Worm (Caenorhabditis elegans) whole organism, L4 larva: ENCODE measurements around the gene R160.4.
A peak's percentile ranks its signal among the peaks of the same experiment; 100 is the strongest.

Experiments used
- D1046.2 ChIP-seq: fragments of 200-800 bp; sonication (Bioruptor generic); IDR thresholded peaks from 2 replicates; pipeline ENCODE4 v1.3.6; 2022; ENCODE audit warnings: missing genetic modification characterization, missing compliant biosample characterization
- T20F7.1 ChIP-seq: fragments of 200-800 bp; sonication (Bioruptor generic); optimal IDR thresholded peaks from 2 replicates; lab custom pipeline; 2018; ENCODE audit warnings: mild to moderate bottlenecking, missing genetic modification characterization, missing compliant biosample characterization
- Y105C5A.15 ChIP-seq: fragments of 200-800 bp; sonication (Bioruptor generic); IDR thresholded peaks from 2 replicates; pipeline ENCODE4 v1.3.6; 2022; ENCODE audit warnings: missing genetic modification characterization, missing compliant biosample characterization
- Y48G9A.11 ChIP-seq: fragments of 200-800 bp; sonication (Bioruptor generic); IDR thresholded peaks from 2 replicates; pipeline ENCODE4 v1.3.6; 2022; ENCODE audit warnings: missing genetic modification reagents, missing genetic modification characterization, missing compliant biosample characterization
- Y5F2A.4 ChIP-seq: fragments of 200-800 bp; sonication (Bioruptor generic); optimal IDR thresholded peaks from 2 replicates; lab custom pipeline; 2018; ENCODE audit warnings: mild to moderate bottlenecking, missing genetic modification characterization, missing compliant biosample characterization
- ZK337.2 ChIP-seq: fragments of 200-800 bp; sonication (Bioruptor generic); IDR thresholded peaks from 2 replicates; pipeline ENCODE4 v1.3.6; 2022; ENCODE audit warnings: missing genetic modification reagents, missing genetic modification characterization, missing compliant biosample characterization
- ZK546.5 ChIP-seq, 2 experiments: sonication (generic microtip); optimal IDR thresholded peaks; 2 replicates each; lab custom pipeline; 2017; ENCODE audit warnings: missing biosample characterization in 2 of 2, missing genetic modification characterization in 2 of 2
- aly-2 ChIP-seq: sonication (generic microtip); optimal IDR thresholded peaks from 2 replicates; lab custom pipeline; 2018; ENCODE audit warnings: missing biosample characterization, missing genetic modification characterization
- ama-1 ChIP-seq: fragments of 150-350 bp; optimal IDR thresholded peaks from 2 replicates; lab custom pipeline; 2014; ENCODE audit warnings: inconsistent platforms, mixed read lengths
- ceh-44 ChIP-seq: fragments of 200-800 bp; sonication (Bioruptor generic); IDR thresholded peaks from 2 replicates; pipeline ENCODE4 v1.3.6; 2022; ENCODE audit warnings: missing genetic modification reagents, missing genetic modification characterization, missing compliant biosample characterization
- ceh-82 ChIP-seq: sonication (generic microtip); optimal IDR thresholded peaks from 2 replicates; lab custom pipeline; 2017; ENCODE audit warnings: missing biosample characterization, missing genetic modification characterization
- daf-19 ChIP-seq: fragments of 200-800 bp; sonication (Bioruptor generic); conservative IDR thresholded peaks from 2 replicates; pipeline ENCODE4 v1.3.6; 2022; ENCODE audit warnings: missing genetic modification characterization, missing compliant biosample characterization
- dpl-1 ChIP-seq: fragments of 150-350 bp; optimal IDR thresholded peaks from 2 replicates; lab custom pipeline; 2014; ENCODE audit warnings: missing biosample characterization, missing genetic modification reagents, missing genetic modification characterization
- dve-1 ChIP-seq: sonication (generic microtip); optimal IDR thresholded peaks from 2 replicates; lab custom pipeline; 2017; ENCODE audit warnings: antibody characterized with exemption, mild to moderate bottlenecking, missing genetic modification characterization, missing compliant biosample characterization; ENCODE audit not compliant: insufficient read depth
- egl-43 ChIP-seq: fragments of 200-800 bp; sonication (Bioruptor generic); IDR thresholded peaks from 2 replicates; pipeline ENCODE4 v1.3.6; 2022; ENCODE audit warnings: missing genetic modification reagents, missing genetic modification characterization, missing compliant biosample characterization
- gei-8 ChIP-seq: fragments of 200-800 bp; sonication (Bioruptor generic); optimal IDR thresholded peaks from 2 replicates; lab custom pipeline; 2018; ENCODE audit warnings: mild to moderate bottlenecking, missing genetic modification characterization, missing compliant biosample characterization
- hif-1 ChIP-seq, 2 experiments: sonication (generic microtip); optimal IDR thresholded peaks; 2 replicates each; lab custom pipeline; 2016 to 2017; ENCODE audit warnings: missing compliant biosample characterization in 2 of 2, missing genetic modification characterization in 2 of 2, missing genetic modification reagents in 2 of 2, missing genotype in 2 of 2, mild to moderate bottlenecking in 1 of 2
- hlh-30 ChIP-seq: sonication (generic microtip); optimal IDR thresholded peaks from 2 replicates; lab custom pipeline; 2017; ENCODE audit warnings: antibody characterized with exemption, mild to moderate bottlenecking, missing genetic modification characterization, missing compliant biosample characterization; ENCODE audit not compliant: insufficient read depth
- jun-1 ChIP-seq: fragments of 150-350 bp; optimal IDR thresholded peaks from 2 replicates; lab custom pipeline; 2014; ENCODE audit warnings: missing biosample characterization, missing genetic modification reagents, missing genetic modification characterization
- lim-7 ChIP-seq: fragments of 200-800 bp; sonication (Bioruptor generic); IDR thresholded peaks from 2 replicates; pipeline ENCODE4 v1.3.6; 2022; ENCODE audit warnings: missing genetic modification characterization, missing compliant biosample characterization
- lin-1 ChIP-seq: fragments of 200-800 bp; sonication (Bioruptor generic); IDR thresholded peaks from 2 replicates; pipeline ENCODE4 v1.3.6; 2022; ENCODE audit warnings: missing genetic modification reagents, missing genetic modification characterization, missing compliant biosample characterization
- lin-15B ChIP-seq: fragments of 150-350 bp; sonication (generic microtip); optimal IDR thresholded peaks from 3 replicates; lab custom pipeline; 2014; ENCODE audit warnings: missing biosample characterization, missing genetic modification characterization
- lin-29 ChIP-seq: fragments of 200-800 bp; sonication (Bioruptor generic); IDR thresholded peaks from 2 replicates; pipeline ENCODE4 v1.3.6; 2022; ENCODE audit warnings: missing genetic modification reagents, missing genetic modification characterization, missing compliant biosample characterization
- lsy-2 ChIP-seq, 2 experiments: fragments of 150-350 bp in 1 of 2; sonication (generic microtip) in 1 of 2; optimal IDR thresholded peaks; 2 replicates each; lab custom pipeline; 2014 to 2017; ENCODE audit warnings: missing biosample characterization in 2 of 2, missing genetic modification characterization in 2 of 2
- mdl-1 ChIP-seq, 2 experiments: fragments of 150-350 bp in 1 of 2; sonication (generic microtip) in 1 of 2; optimal IDR thresholded peaks; 2 replicates each; lab custom pipeline; 2014 to 2017; ENCODE audit warnings: missing biosample characterization in 2 of 2, missing genetic modification characterization in 2 of 2
- mxl-2 ChIP-seq: fragments of 200-800 bp; sonication (Bioruptor generic); conservative IDR thresholded peaks from 2 replicates; pipeline ENCODE4 v1.3.6; 2022; ENCODE audit warnings: missing genetic modification reagents, missing genetic modification characterization, missing compliant biosample characterization
- nhr-10 ChIP-seq: fragments of 150-350 bp; optimal IDR thresholded peaks from 2 replicates; lab custom pipeline; 2014; ENCODE audit warnings: missing biosample characterization, missing genetic modification characterization
- nhr-102 ChIP-seq: sonication (generic microtip); optimal IDR thresholded peaks from 2 replicates; lab custom pipeline; 2016; ENCODE audit warnings: mild to moderate bottlenecking, missing genetic modification characterization, moderate library complexity, missing compliant biosample characterization
- nhr-111 ChIP-seq: fragments of 200-800 bp; sonication (Bioruptor generic); optimal IDR thresholded peaks from 2 replicates; lab custom pipeline; 2018; ENCODE audit warnings: mild to moderate bottlenecking, missing genetic modification characterization, missing compliant biosample characterization
- nhr-25 ChIP-seq: sonication (generic microtip); optimal IDR thresholded peaks from 2 replicates; lab custom pipeline; 2017; ENCODE audit warnings: missing genetic modification characterization, mild to moderate bottlenecking, missing compliant biosample characterization, antibody characterized with exemption, moderate library complexity, borderline replicate concordance; ENCODE audit not compliant: insufficient read depth
- nhr-28 ChIP-seq: fragments of 150-350 bp; optimal IDR thresholded peaks from 2 replicates; lab custom pipeline; 2014; ENCODE audit warnings: missing biosample characterization, missing genetic modification characterization
- nhr-42 ChIP-seq: fragments of 200-800 bp; sonication (Bioruptor generic); IDR thresholded peaks from 2 replicates; pipeline ENCODE4 v1.3.6; 2022; ENCODE audit warnings: missing genetic modification characterization, missing compliant biosample characterization
- nhr-48 ChIP-seq: sonication (generic microtip); optimal IDR thresholded peaks from 2 replicates; lab custom pipeline; 2016; ENCODE audit warnings: mild to moderate bottlenecking, missing genetic modification characterization, missing compliant biosample characterization
- nhr-6 ChIP-seq: fragments of 150-350 bp; optimal IDR thresholded peaks from 2 replicates; lab custom pipeline; 2014; ENCODE audit warnings: missing biosample characterization, missing genetic modification characterization
- nhr-76 ChIP-seq: fragments of 150-350 bp; optimal IDR thresholded peaks from 2 replicates; lab custom pipeline; 2014; ENCODE audit warnings: missing biosample characterization, missing genetic modification characterization
- nhr-77 ChIP-seq: fragments of 150-350 bp; optimal IDR thresholded peaks from 2 replicates; lab custom pipeline; 2014; ENCODE audit warnings: missing biosample characterization, missing genetic modification characterization
- php-3 ChIP-seq: fragments of 200-800 bp; sonication (Bioruptor generic); IDR thresholded peaks from 2 replicates; pipeline ENCODE4 v1.3.6; 2022; ENCODE audit warnings: missing genetic modification reagents, missing genetic modification characterization, missing compliant biosample characterization
- pqm-1 ChIP-seq: sonication (generic microtip); optimal IDR thresholded peaks from 2 replicates; lab custom pipeline; 2017; ENCODE audit warnings: missing biosample characterization, missing genetic modification characterization
- rbr-2 ChIP-seq: sonication (generic microtip); optimal IDR thresholded peaks from 2 replicates; lab custom pipeline; 2016; ENCODE audit warnings: missing genotype, missing genetic modification characterization, missing compliant biosample characterization
- skn-1 ChIP-seq: fragments of 150-350 bp; optimal IDR thresholded peaks from 2 replicates; lab custom pipeline; 2014; ENCODE audit warnings: missing biosample characterization, missing genetic modification characterization
- tag-97 ChIP-seq: fragments of 200-800 bp; sonication (Bioruptor generic); IDR thresholded peaks from 2 replicates; pipeline ENCODE4 v1.3.6; 2022; ENCODE audit warnings: missing genetic modification characterization, missing compliant biosample characterization
- tra-1 ChIP-seq: fragments of 200-800 bp; sonication (Bioruptor generic); IDR thresholded peaks from 2 replicates; pipeline ENCODE4 v1.3.6; 2022; ENCODE audit warnings: missing genetic modification reagents, missing genetic modification characterization, missing compliant biosample characterization
- unc-39 ChIP-seq: sonication (generic microtip); optimal IDR thresholded peaks from 2 replicates; lab custom pipeline; 2017; ENCODE audit warnings: missing biosample characterization, missing genetic modification characterization
- unc-62 ChIP-seq, 3 experiments: fragments of 150-350 bp in 1 of 3; sonication (generic microtip); optimal IDR thresholded peaks in 2 of 3; peaks in 1 of 3; 1 replicate in 1 of 3; 2 replicates in 2 of 3; lab custom pipeline; 2014 to 2017; ENCODE audit warnings: missing biosample characterization in 3 of 3, missing genetic modification characterization in 3 of 3, missing genetic modification reagents in 3 of 3, missing genotype in 1 of 3
- vab-7 ChIP-seq: fragments of 200-800 bp; sonication (Bioruptor generic); IDR thresholded peaks from 2 replicates; pipeline ENCODE4 v1.3.6; 2022; ENCODE audit warnings: missing genetic modification reagents, missing genetic modification characterization, missing compliant biosample characterization
- zfp-3 ChIP-seq: fragments of 200-800 bp; sonication (Bioruptor generic); conservative IDR thresholded peaks from 2 replicates; pipeline ENCODE4 v1.3.6; 2022; ENCODE audit warnings: missing genetic modification reagents, missing genetic modification characterization, missing compliant biosample characterization
- zip-11 ChIP-seq: fragments of 200-800 bp; sonication (Bioruptor generic); IDR thresholded peaks from 2 replicates; pipeline ENCODE4 v1.3.6; 2022; ENCODE audit warnings: missing genetic modification characterization, missing compliant biosample characterization
- zip-2 ChIP-seq: fragments of 150-350 bp; optimal IDR thresholded peaks from 2 replicates; lab custom pipeline; 2014; ENCODE audit warnings: missing biosample characterization, missing genetic modification characterization
- ztf-11 ChIP-seq: fragments of 150-350 bp; optimal IDR thresholded peaks from 2 replicates; lab custom pipeline; 2014; ENCODE audit warnings: missing biosample characterization, missing genetic modification characterization
- ztf-7 ChIP-seq: fragments of 150-350 bp; optimal IDR thresholded peaks from 2 replicates; lab custom pipeline; 2014; ENCODE audit warnings: missing biosample characterization, missing genetic modification characterization

R160.4 gene

ce11 chrX:4388834-4389409 is 20.2 kb upstream of the R160.4 start, which contains the start of gene dpy-23 (continued):
- peak; percentile 78 to 90 for TF ChIP-seq mdl-1 (tag; optimal IDR thresholded peaks at IDR 0.05; lab: Kevin White, UChicago)
- peak; percentile 93 for TF ChIP-seq nhr-28
- peak; percentile 97 for TF ChIP-seq hlh-30 (tag; lab: Kevin White, UChicago)
- no peak for TF ChIP-seq ztf-11 (tag; lab: Kevin White, UChicago)
- no peak for TF ChIP-seq php-3
- peak; percentile 89 for TF ChIP-seq nhr-77
- no peak for TF ChIP-seq ama-1
- TF ChIP-seq nhr-48, result peak; percentile 88
- TF ChIP-seq nhr-6 (tag; lab: Kevin White, UChicago), result peak; percentile 95
- peak; percentile 53; the same call in 1 of the 2 replicates for TF ChIP-seq vab-7 (GFP tag; lab: Robert Waterston, UW)
- peak; percentile 82 for TF ChIP-seq jun-1 (tag; lab: Kevin White, UChicago)
- peak; percentile 89 for TF ChIP-seq egl-43
- no peak for TF ChIP-seq D1046.2 (GFP tag; lab: Robert Waterston, UW)
- 0 out of 2 replicates have a peak, but pooled peaks have one; percentile 49 for TF ChIP-seq lin-1 (GFP tag; lab: Robert Waterston, UW)
- peak; percentile 80 to 89 for TF ChIP-seq lsy-2 (tag; optimal IDR thresholded peaks at IDR 0.05; lab: Kevin White, UChicago)
- no peak for TF ChIP-seq gei-8 (GFP tag; lab: Kevin White, UChicago)
- TF ChIP-seq dve-1 (tag; lab: Kevin White, UChicago), result peak; percentile 96
- no peak for TF ChIP-seq ZK546.5 (tag; optimal IDR thresholded peaks at IDR 0.05; lab: Kevin White, UChicago)
- TF ChIP-seq skn-1 (tag; lab: Kevin White, UChicago), result no peak
- no peak for TF ChIP-seq Y5F2A.4 (GFP tag; lab: Kevin White, UChicago)
- TF ChIP-seq mxl-2 (GFP tag; lab: Robert Waterston, UW), result no peak
- peak; percentile 38 for TF ChIP-seq zip-2 (tag; lab: Kevin White, UChicago)
- no peak for TF ChIP-seq unc-39 (tag; lab: Kevin White, UChicago)
- peak; percentile 86 for TF ChIP-seq tra-1
- TF ChIP-seq nhr-42 (GFP tag; lab: Robert Waterston, UW), result peak; percentile 77; the same call in 1 of the 2 replicates
- TF ChIP-seq zip-11 (GFP tag; lab: Robert Waterston, UW), result no peak
- peak; percentile 52 for TF ChIP-seq ztf-7 (tag; lab: Kevin White, UChicago)
- peak in 1 of 2 experiments; percentile 61 for TF ChIP-seq unc-62 (GFP tag; optimal IDR thresholded peaks at IDR 0.05 in 1 of 2; lab: Kevin White, UChicago)
- no peak for TF ChIP-seq unc-62 (tag; optimal IDR thresholded peaks at IDR 0.05; lab: Kevin White, UChicago)
- TF ChIP-seq hif-1 (tag; optimal IDR thresholded peaks at IDR 0.05; lab: Kevin White, UChicago), result peak in 1 of 2 experiments; percentile 80
- TF ChIP-seq nhr-25, result peak; percentile 90
- no peak for TF ChIP-seq Y48G9A.11
- no peak for TF ChIP-seq daf-19 (GFP tag; lab: Robert Waterston, UW)
- no peak for TF ChIP-seq ceh-82 (tag; lab: Kevin White, UChicago)
- TF ChIP-seq tag-97 (GFP tag; lab: Robert Waterston, UW), result no peak
- no peak for TF ChIP-seq nhr-111
- TF ChIP-seq dpl-1 (GFP tag; lab: Kevin White, UChicago), result peak; percentile 61
- peak; percentile 75 for TF ChIP-seq T20F7.1 (GFP tag; lab: Kevin White, UChicago)
- no peak for TF ChIP-seq Y105C5A.15
- TF ChIP-seq ZK337.2 (GFP tag; lab: Robert Waterston, UW), result no peak
- TF ChIP-seq ceh-44, result no peak
- TF ChIP-seq nhr-102, result peak; percentile 67
- no peak for TF ChIP-seq aly-2 (tag; lab: Kevin White, UChicago)
- TF ChIP-seq lin-15B, result no peak
- TF ChIP-seq rbr-2 (tag; lab: Kevin White, UChicago), result peak; percentile 94
- TF ChIP-seq nhr-10 (tag; lab: Kevin White, UChicago), result peak; percentile 85
- no peak for TF ChIP-seq lin-29 (GFP tag; lab: Robert Waterston, UW)
- peak; percentile 67; the same call in 1 of the 2 replicates for TF ChIP-seq zfp-3 (GFP tag; lab: Robert Waterston, UW)
- no peak for TF ChIP-seq nhr-76 (tag; lab: Kevin White, UChicago)
- TF ChIP-seq lim-7 (GFP tag; lab: Robert Waterston, UW), result peak; percentile 63
- TF ChIP-seq pqm-1 (tag; lab: Kevin White, UChicago), result no peak
